Worm (Caenorhabditis elegans): ENCODE data around the gene M01H9.10.

The M01H9.10 gene

DNA sequence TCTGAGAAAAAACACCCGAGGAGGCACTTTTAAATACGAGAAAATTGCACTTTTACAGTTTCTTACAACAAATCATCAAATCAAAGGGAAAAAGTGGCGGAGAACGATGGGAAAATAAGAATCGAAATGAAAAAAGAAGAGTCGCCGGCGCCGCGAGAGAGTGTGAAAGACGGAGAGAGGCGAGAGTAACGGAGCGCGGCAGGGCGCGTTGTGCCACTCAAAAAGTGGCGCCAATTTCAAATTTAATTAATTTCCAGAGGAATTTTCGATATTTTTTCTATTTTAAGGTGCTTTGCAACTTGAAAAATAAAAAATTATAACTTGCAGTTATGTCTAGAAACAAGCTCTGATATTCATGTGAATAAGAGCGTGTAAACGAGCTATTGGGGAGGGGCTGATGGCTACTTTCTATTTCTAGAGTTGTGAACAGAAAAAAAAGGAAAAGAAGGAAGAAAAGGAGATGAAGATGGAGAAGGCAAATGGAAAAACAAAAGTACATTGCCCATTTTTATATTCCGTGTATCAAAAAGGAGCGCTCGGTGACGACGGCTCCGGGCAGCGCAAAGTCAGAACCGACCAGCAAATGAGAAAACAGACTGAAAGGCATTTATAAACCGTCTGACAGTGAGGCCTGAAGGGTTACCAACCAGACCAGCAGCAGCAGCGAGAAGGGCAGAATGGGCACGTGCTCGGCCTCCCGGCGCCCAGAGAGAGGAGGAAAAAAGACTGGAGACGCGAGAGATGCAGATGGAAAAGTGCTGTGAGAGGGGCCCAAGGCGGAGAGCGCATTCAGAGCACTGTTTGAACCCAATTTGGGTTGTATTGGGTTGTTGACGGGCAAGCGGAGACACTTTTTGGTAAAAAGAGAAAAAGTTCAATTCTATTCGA, 8.8 kb downstream of the M01H9.10 start (continued):
- TF ChIP-seq ceh-32 (tag; optimal IDR thresholded peaks at IDR 0.05; ENCODE audit: poor library complexity) = no peak
- no peak for TF ChIP-seq dmd-9 (GFP tag; IDR thresholded peaks at IDR 0.05)
- TF ChIP-seq aly-2 (tag; optimal IDR thresholded peaks at IDR 0.05) = no peak
- peak; percentile 76 for TF ChIP-seq mxl-3 (GFP tag; optimal IDR thresholded peaks at IDR 0.05)
- TF ChIP-seq nhr-41 (GFP tag; IDR thresholded peaks at IDR 0.05) = no peak
- TF ChIP-seq zip-2 (tag; optimal IDR thresholded peaks at IDR 0.05) = no peak
- TF ChIP-seq mxl-2 (GFP tag; conservative IDR thresholded peaks at IDR 0.05) = peak; percentile 65; the same call in 1 of the 2 replicates
- no peak for TF ChIP-seq zfp-2 (tag; optimal IDR thresholded peaks at IDR 0.05)
- TF ChIP-seq F49E8.2 (tag; optimal IDR thresholded peaks at IDR 0.05; ENCODE audit: borderline replicate concordance) = no peak
- peak; percentile 45; the same call in 1 of the 2 replicates for TF ChIP-seq lim-7 (GFP tag; IDR thresholded peaks at IDR 0.05)
- no peak for TF ChIP-seq tag-97 (GFP tag; IDR thresholded peaks at IDR 0.05)
- TF ChIP-seq php-3 (GFP tag; IDR thresholded peaks at IDR 0.05) = no peak
- TF ChIP-seq jun-1 (tag; optimal IDR thresholded peaks at IDR 0.05) = no peak
- no peak for TF ChIP-seq gei-8 (GFP tag; optimal IDR thresholded peaks at IDR 0.05)
- no peak for TF ChIP-seq attf-4 (tag; optimal IDR thresholded peaks at IDR 0.05)
- 0 out of 2 replicates have a peak, but pooled peaks have one; percentile 11 for TF ChIP-seq saeg-2 (GFP tag; IDR thresholded peaks at IDR 0.05)
- TF ChIP-seq daf-12 (tag; optimal IDR thresholded peaks at IDR 0.05) = no peak
- TF ChIP-seq D1046.2 (GFP tag; IDR thresholded peaks at IDR 0.05) = no peak; the same call in 1 of the 2 replicates
- 0 out of 2 replicates have a peak, but pooled peaks have one; percentile 49 for TF ChIP-seq lin-1 (GFP tag; IDR thresholded peaks at IDR 0.05)
- no peak for TF ChIP-seq nhr-25 (tag; optimal IDR thresholded peaks at IDR 0.05; ENCODE audit: borderline replicate concordance, insufficient read depth)
- peak; percentile 29; the same call in 1 of the 2 replicates for TF ChIP-seq nhr-42 (GFP tag; IDR thresholded peaks at IDR 0.05)
- peak; percentile 51 for TF ChIP-seq nhr-77 (tag; optimal IDR thresholded peaks at IDR 0.05)
- TF ChIP-seq unc-39 (tag; optimal IDR thresholded peaks at IDR 0.05) = no peak
- TF ChIP-seq lin-39 (tag; optimal IDR thresholded peaks at IDR 0.05) = no peak
- TF ChIP-seq spr-1 (tag; optimal IDR thresholded peaks at IDR 0.05) = no peak
- no peak for TF ChIP-seq spr-3 (GFP tag; optimal IDR thresholded peaks at IDR 0.05)
- TF ChIP-seq nhr-102 (tag; optimal IDR thresholded peaks at IDR 0.05) = no peak
- TF ChIP-seq ces-1 (GFP tag; optimal IDR thresholded peaks at IDR 0.05) = no peak
- peak; percentile 7 for TF ChIP-seq T20F7.1 (GFP tag; optimal IDR thresholded peaks at IDR 0.05)
- TF ChIP-seq Y75B8A.6 (GFP tag; IDR thresholded peaks at IDR 0.05) = no peak
- TF ChIP-seq F26F4.8 (GFP tag; conservative IDR thresholded peaks at IDR 0.05) = no peak
- 0 out of 2 replicates have a peak, but pooled peaks have one; percentile 39 for TF ChIP-seq tra-1 (GFP tag; IDR thresholded peaks at IDR 0.05)
- TF ChIP-seq unc-130 (GFP tag; optimal IDR thresholded peaks at IDR 0.05) = peak; percentile 15
- peak; percentile 59; the same call in 1 of the 2 replicates for TF ChIP-seq egl-43 (GFP tag; IDR thresholded peaks at IDR 0.05)
- TF ChIP-seq fkh-10 (GFP tag; optimal IDR thresholded peaks at IDR 0.05) = no peak
- TF ChIP-seq dmd-6 (GFP tag; IDR thresholded peaks at IDR 0.05) = peak; percentile 45
- peak; percentile 45 for TF ChIP-seq nhr-6 (tag; optimal IDR thresholded peaks at IDR 0.05)
- no peak for TF ChIP-seq F37D6.2 (tag; optimal IDR thresholded peaks at IDR 0.05)
- TF ChIP-seq set-16 (GFP tag; IDR thresholded peaks at IDR 0.05) = peak; percentile 92
- TF ChIP-seq vab-7 (GFP tag; IDR thresholded peaks at IDR 0.05) = no peak
- no peak for TF ChIP-seq Y5F2A.4 (GFP tag; optimal IDR thresholded peaks at IDR 0.05)
- peak; percentile 18 for TF ChIP-seq rbr-2 (tag; optimal IDR thresholded peaks at IDR 0.05)
- peak; percentile 40; the same call in 1 of the 2 replicates for TF ChIP-seq dmd-8 (GFP tag; IDR thresholded peaks at IDR 0.05)
- TF ChIP-seq nhr-28 (tag; optimal IDR thresholded peaks at IDR 0.05) = no peak
- no peak for TF ChIP-seq egl-27 (tag; optimal IDR thresholded peaks at IDR 0.05)
- no peak for TF ChIP-seq zip-11 (GFP tag; IDR thresholded peaks at IDR 0.05)
- TF ChIP-seq snpc-4 (tag; optimal IDR thresholded peaks at IDR 0.05) = no peak
- TF ChIP-seq ceh-28 (tag; optimal IDR thresholded peaks at IDR 0.05) = no peak
- no peak for TF ChIP-seq nhr-48 (tag; optimal IDR thresholded peaks at IDR 0.05)

Data from whole organism, L4 larva.